Fruit fly (Drosophila melanogaster): Measurements from ENCODE around the gene CG2794.

Gene CG2794

DNA sequence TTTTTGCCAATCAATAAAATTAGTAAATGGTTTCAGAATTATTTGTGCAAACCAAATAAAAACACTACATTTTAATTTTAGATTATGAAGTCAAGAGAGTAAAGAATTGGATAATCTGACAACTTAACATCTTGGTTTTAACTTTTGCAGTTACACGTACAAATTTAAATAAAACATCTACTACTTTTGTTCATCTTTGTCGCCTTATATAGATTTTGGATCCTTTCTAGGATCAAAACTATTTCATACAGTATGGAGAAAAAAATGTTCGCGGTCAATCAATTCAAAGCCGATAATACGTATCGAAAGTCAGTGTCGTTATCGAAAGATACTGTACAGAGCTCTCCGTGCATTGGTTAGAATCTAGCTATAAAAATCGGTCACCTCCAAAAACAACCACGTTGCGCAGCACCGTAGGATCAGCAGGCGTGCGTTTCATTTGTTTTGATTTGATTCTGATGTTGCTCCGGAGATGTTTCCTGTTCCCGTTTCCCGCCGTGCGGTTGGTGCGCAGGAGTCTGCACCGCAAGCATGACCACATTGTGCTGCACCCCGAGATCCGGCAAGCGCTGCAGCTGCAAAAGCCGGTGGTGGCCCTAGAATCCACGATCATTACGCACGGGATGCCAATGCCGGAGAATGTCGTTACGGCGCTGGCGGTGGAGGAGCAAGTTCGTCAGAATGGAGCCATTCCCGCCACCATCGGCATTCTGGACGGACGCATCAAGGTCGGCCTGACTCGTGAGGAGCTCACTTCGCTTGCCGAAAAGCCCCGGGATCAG, at the start of gene CG2794, which contains the start of gene uncNacbeta:
CG2794 (plus strand) TSS at position 395 of the 782 bp plus-strand sequence.
uncNacbeta (minus strand) TSS at position 51 of the 782 bp plus-strand sequence.
- TF ChIP-seq psq (optimal IDR thresholded peaks at IDR 0.05) (no peak), ttk (optimal IDR thresholded peaks at IDR 0.05) (no peak), h (optimal IDR thresholded peaks at IDR 0.05) (no peak)

- no peak for TF ChIP-seq insv (optimal IDR thresholded peaks at IDR 0.05)
- TF ChIP-seq Sin3A (optimal IDR thresholded peaks at IDR 0.05) = no peak
- no peak for TF ChIP-seq psq (optimal IDR thresholded peaks at IDR 0.05)
- TF ChIP-seq ttk (optimal IDR thresholded peaks at IDR 0.05) = no peak
- TF ChIP-seq h (optimal IDR thresholded peaks at IDR 0.05) = no peak
- no peak for TF ChIP-seq Myc (optimal IDR thresholded peaks at IDR 0.05)
These were observed 47.6 kb upstream of the CG2794 start for dm6 chr2L:516032-516993.

DNA sequence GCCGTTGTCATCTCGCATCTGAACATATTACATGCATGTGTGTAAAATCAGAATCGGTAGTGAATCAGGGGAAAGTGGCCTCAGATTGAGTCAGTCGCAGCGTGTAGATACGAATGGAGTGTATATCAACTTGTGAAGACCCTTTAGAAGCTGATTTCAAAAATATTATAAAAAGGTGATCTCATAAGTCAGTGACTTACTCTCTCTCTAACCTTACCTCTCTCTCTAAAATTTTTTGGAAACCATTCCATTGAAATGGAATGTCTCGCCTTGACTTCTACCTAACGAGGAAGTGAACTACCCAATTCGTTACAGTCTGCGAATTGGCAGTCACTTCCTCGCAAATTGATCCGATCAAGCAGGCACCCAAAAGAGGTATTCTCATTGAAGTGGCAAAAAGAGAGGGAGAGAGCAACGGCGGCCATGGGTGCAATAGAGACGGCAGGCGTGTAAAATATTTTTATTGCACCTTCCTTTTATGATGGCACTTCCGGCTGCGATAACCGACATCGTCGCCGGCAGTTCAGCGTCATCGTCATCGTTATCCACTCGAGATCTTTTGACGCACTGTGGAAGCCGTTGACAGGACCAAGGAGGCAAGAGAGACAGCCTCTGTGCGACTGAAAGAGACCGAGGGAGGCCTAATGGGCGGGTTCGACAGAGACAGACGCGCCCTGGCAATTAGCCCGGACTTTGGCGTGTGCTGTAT, 45.9 kb upstream of the CG2794 start:
- TF ChIP-seq Sin3A (optimal IDR thresholded peaks at IDR 0.05) = no peak
- TF ChIP-seq insv (optimal IDR thresholded peaks at IDR 0.05) = no peak
- no peak for TF ChIP-seq h (optimal IDR thresholded peaks at IDR 0.05)
- TF ChIP-seq ttk (optimal IDR thresholded peaks at IDR 0.05) = no peak
- no peak for TF ChIP-seq Myc (optimal IDR thresholded peaks at IDR 0.05)
- no peak for TF ChIP-seq psq (optimal IDR thresholded peaks at IDR 0.05)

DNA sequence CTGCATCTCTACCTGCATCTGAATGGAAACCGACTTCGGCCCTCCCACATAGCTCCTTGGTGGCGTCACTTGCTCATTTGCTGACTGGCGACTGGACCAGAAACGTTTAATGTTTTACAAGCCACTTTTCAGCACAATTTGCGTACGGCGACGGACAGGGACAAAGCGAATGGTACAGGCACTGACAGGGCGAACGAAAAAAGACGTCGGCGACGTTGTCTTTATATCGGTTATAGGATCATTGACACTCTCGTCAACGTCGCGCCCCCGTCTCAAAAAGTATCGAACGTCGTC, 45.4 kb upstream of the CG2794 start:
- TF ChIP-seq Sin3A (optimal IDR thresholded peaks at IDR 0.05) = no peak
- TF ChIP-seq psq (optimal IDR thresholded peaks at IDR 0.05) = no peak
- TF ChIP-seq ttk (optimal IDR thresholded peaks at IDR 0.05) = no peak
- TF ChIP-seq Myc (optimal IDR thresholded peaks at IDR 0.05) = no peak
- no peak for TF ChIP-seq insv (optimal IDR thresholded peaks at IDR 0.05)
- no peak for TF ChIP-seq h (optimal IDR thresholded peaks at IDR 0.05)

DNA sequence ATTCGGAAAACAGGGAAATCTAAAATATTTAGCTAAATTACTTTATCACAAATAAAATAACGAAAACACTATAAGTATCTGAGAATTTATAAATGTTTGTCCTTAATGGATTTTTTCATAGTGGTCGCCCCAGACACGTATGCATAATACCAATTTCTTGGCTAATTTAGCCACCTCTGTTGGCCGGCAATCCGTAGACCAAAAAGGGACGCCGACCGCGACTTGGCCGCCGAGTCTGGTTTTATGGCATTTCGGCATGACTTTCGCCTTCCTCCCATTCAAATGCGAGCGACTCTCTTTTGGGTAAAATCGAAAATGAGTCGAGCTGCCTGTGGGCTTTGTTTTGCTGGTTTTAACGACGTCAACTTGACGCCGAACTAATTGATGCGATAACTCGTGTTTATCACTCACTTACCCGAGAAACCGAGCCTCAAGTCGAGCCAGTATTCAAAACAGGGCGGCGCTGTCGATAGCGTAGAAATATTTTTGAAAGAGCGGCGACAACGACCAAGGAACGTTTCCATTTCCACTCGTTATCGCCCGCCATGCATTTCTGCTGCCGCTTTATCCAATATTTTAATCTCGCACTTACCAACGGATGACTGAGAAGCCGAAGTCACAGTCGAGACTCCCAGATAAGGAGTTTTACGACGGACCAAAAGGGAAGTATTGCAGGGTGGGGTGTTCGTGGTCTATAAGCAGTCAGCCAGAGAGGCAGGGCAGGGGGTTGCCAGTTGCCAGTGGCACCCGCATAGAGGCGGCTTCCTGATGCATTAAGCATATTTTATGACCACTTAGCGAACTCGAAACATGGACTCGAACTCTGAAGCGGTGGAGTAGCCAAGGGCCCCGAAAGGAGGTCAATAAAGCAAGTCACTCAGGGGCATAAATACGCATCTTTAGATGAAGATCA, 44.7 kb upstream of the CG2794 start:
- TF ChIP-seq h (optimal IDR thresholded peaks at IDR 0.05) = no peak
- no peak for TF ChIP-seq psq (optimal IDR thresholded peaks at IDR 0.05)
- TF ChIP-seq Sin3A (optimal IDR thresholded peaks at IDR 0.05) = no peak
- no peak for TF ChIP-seq Myc (optimal IDR thresholded peaks at IDR 0.05)
- no peak for TF ChIP-seq insv (optimal IDR thresholded peaks at IDR 0.05)
- no peak for TF ChIP-seq ttk (optimal IDR thresholded peaks at IDR 0.05)

- no peak for TF ChIP-seq psq (optimal IDR thresholded peaks at IDR 0.05)
- TF ChIP-seq Sin3A (optimal IDR thresholded peaks at IDR 0.05) = no peak
- no peak for TF ChIP-seq insv (optimal IDR thresholded peaks at IDR 0.05)
- no peak for TF ChIP-seq h (optimal IDR thresholded peaks at IDR 0.05)
- no peak for TF ChIP-seq Myc (optimal IDR thresholded peaks at IDR 0.05)
These were observed 43.5 kb upstream of the CG2794 start for dm6 chr2L:520331-521000.

- no peak for TF ChIP-seq ttk (optimal IDR thresholded peaks at IDR 0.05)
- no peak for TF ChIP-seq h (optimal IDR thresholded peaks at IDR 0.05)
- no peak for TF ChIP-seq Sin3A (optimal IDR thresholded peaks at IDR 0.05)
- no peak for TF ChIP-seq insv (optimal IDR thresholded peaks at IDR 0.05)
- TF ChIP-seq Myc (optimal IDR thresholded peaks at IDR 0.05) = no peak
These were observed 42.7 kb upstream of the CG2794 start for dm6 chr2L:521001-521827.

DNA sequence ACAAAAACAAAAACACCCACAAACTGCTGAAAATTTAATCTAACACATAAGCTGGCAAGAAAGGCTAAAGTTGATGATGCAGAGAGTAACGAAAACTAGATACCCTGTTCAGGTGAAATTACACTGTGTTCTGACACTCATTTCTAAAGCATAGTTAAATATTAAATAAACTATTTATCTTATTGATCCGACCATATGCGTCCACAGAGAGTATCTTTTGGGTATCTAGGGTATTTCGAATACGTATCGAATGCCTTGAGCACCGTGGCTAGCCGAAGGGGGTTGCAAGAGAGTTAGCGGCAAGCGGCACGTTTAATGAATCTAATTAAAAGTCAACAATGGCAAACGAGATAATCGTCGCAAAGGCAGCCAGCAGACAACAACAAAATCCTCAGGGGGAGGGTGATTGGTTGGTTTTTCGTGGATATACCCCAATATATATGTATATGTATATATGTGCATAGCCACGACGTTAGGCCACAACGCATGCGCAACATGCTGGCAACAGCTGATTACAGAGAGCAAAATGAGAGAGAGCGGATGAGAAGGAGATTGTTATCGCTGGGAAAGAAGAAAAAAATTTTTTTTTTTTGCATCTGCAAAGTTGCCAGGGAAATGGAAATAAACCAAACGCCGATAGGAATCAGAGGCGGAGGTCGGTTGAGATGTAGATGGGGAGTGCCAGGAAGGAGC, 41.9 kb upstream of the CG2794 start:
- no peak for TF ChIP-seq h (optimal IDR thresholded peaks at IDR 0.05)
- no peak for TF ChIP-seq insv (optimal IDR thresholded peaks at IDR 0.05)
- no peak for TF ChIP-seq Myc (optimal IDR thresholded peaks at IDR 0.05)
- TF ChIP-seq psq (optimal IDR thresholded peaks at IDR 0.05) = no peak
- no peak for TF ChIP-seq ttk (optimal IDR thresholded peaks at IDR 0.05)
- no peak for TF ChIP-seq Sin3A (optimal IDR thresholded peaks at IDR 0.05)

dm6 chr2L:522752-523151, 41.2 kb upstream of the CG2794 start:
- no peak for TF ChIP-seq psq (optimal IDR thresholded peaks at IDR 0.05)
- TF ChIP-seq Myc (optimal IDR thresholded peaks at IDR 0.05) = no peak
- TF ChIP-seq insv (optimal IDR thresholded peaks at IDR 0.05) = no peak
- no peak for TF ChIP-seq h (optimal IDR thresholded peaks at IDR 0.05)
- TF ChIP-seq Sin3A (optimal IDR thresholded peaks at IDR 0.05) = no peak
- TF ChIP-seq ttk (optimal IDR thresholded peaks at IDR 0.05) = no peak

Data from Kc167 (cell line).